Worm (Caenorhabditis elegans): ENCODE results near the gene Y41G9A.5.

The Y41G9A.5 gene

DNA sequence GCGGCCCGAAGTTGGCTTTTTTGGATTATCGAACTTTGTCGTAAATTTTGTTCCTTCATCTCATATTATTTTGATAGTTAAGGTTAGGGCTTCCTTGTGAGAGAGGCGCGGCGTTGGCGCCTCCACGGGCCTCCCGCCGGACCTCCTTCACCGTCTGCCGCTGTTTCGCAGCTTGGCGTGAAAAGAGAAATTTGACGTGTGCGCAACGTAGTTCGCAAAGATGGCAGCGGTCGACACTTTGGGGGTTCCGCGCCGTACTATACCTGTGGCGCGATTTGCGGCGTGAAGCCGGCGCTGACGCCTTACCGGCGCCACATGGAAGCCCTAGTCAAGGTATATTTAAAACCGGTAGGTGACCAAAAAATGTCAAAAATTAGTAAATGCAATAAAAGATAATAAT, 4.1 kb upstream of the Y41G9A.5 start:
- TF ChIP-seq snpc-4 (tag; optimal IDR thresholded peaks at IDR 0.05): peak; percentile 71
- TF ChIP-seq nhr-6 (tag; optimal IDR thresholded peaks at IDR 0.05): no peak

DNA sequence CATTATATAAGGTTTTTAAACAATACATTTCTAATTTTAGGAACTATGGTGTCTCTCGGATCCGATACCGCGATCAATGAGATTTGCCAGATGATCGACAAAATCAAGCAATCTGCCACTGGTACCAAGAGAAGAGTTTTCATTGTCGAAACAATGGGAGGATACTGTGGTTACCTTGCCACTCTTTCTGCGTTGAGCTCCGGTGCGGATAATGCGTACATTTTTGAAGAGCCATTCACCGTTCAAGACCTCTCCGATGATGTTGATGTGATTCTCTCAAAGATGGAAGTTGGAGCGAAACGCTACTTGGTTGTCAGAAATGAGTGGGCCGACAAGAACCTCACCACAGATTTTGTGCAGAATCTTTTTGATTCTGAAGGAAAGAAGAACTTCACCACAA, 2.9 kb upstream of the Y41G9A.5 start:
- TF ChIP-seq skn-1 (tag; optimal IDR thresholded peaks at IDR 0.05): no peak
- no peak for TF ChIP-seq unc-62 (GFP tag; optimal IDR thresholded peaks at IDR 0.05)
- no peak for TF ChIP-seq nhr-21 (tag; optimal IDR thresholded peaks at IDR 0.05)
- TF ChIP-seq ama-1 (optimal IDR thresholded peaks at IDR 0.05): no peak

DNA sequence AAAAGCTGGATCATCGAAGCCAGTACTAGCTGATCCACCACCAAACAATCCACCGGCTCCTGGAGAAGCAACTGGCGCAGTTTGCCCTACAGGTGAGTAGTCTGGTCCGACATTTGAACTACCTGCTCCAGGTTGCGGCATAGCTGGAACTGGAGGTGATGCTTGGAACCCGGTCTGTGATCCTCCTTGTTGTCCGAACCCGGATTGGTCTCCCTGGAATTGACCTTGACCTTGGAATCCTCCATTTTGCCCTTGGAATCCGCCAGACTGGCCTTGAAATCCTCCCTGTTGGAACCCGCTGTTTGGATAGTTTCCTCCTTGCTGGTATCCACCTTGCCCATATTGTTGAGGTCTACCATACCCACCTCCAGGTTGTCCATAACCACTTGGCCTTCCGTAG, 517 bp upstream of the Y41G9A.5 start:
- TF ChIP-seq ceh-16 (tag; optimal IDR thresholded peaks at IDR 0.05): no peak
- TF ChIP-seq fos-1 (tag; optimal IDR thresholded peaks at IDR 0.05): no peak
- TF ChIP-seq crh-2 (tag; optimal IDR thresholded peaks at IDR 0.05): no peak
- TF ChIP-seq C34F6.9 (tag; optimal IDR thresholded peaks at IDR 0.05): no peak
- no peak for TF ChIP-seq ZK546.5 (tag; optimal IDR thresholded peaks at IDR 0.05)
- TF ChIP-seq gmeb-1 (tag; optimal IDR thresholded peaks at IDR 0.05): no peak
- TF ChIP-seq lsy-2 (tag; optimal IDR thresholded peaks at IDR 0.05): no peak
- no peak for TF ChIP-seq nhr-12 (tag; optimal IDR thresholded peaks at IDR 0.05)
- no peak for TF ChIP-seq mdl-1 (tag; optimal IDR thresholded peaks at IDR 0.05)
- TF ChIP-seq elt-3 (tag; optimal IDR thresholded peaks at IDR 0.05): no peak
- no peak for TF ChIP-seq nhr-21 (tag; optimal IDR thresholded peaks at IDR 0.05)
- no peak for TF ChIP-seq nhr-77 (tag; optimal IDR thresholded peaks at IDR 0.05)
- TF ChIP-seq sma-9 (GFP tag; optimal IDR thresholded peaks at IDR 0.05): no peak
- TF ChIP-seq sma-9 (tag; optimal IDR thresholded peaks at IDR 0.05): no peak
- no peak for TF ChIP-seq ztf-11 (tag; optimal IDR thresholded peaks at IDR 0.05)
- TF ChIP-seq skn-1 (tag; optimal IDR thresholded peaks at IDR 0.05): no peak
- TF ChIP-seq peb-1 (tag; optimal IDR thresholded peaks at IDR 0.05): no peak
- no peak for TF ChIP-seq blmp-1 (tag; optimal IDR thresholded peaks at IDR 0.05; ENCODE audit: insufficient read depth)

DNA sequence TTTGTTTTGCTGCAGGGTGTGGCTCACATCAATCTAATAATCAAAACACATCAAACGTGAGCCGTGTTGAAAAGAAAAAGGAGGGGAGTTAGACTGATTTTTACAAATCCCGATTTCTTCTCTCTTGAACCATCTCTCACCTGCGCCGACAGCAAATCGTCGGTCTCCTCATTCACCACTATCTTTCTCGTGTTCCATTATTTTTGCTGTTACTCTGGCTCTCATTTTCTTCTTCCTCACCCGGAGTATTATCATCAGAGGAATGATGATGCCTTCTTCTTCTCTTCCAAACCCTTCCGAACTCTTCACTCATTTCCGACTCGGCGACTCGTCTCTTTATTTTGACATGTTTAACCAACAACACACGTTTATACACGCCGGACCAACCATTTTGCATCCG, 3.8 kb downstream of the Y41G9A.5 start:
- TF ChIP-seq F13H6.1 (tag; optimal IDR thresholded peaks at IDR 0.05) (peak; percentile 45), nhr-237 (tag; optimal IDR thresholded peaks at IDR 0.05) (no peak), nhr-129 (tag; optimal IDR thresholded peaks at IDR 0.05) (peak; percentile 28), sma-9 (GFP tag; optimal IDR thresholded peaks at IDR 0.05) (peak; percentile 32), sma-9 (tag; optimal IDR thresholded peaks at IDR 0.05) (no peak)

DNA sequence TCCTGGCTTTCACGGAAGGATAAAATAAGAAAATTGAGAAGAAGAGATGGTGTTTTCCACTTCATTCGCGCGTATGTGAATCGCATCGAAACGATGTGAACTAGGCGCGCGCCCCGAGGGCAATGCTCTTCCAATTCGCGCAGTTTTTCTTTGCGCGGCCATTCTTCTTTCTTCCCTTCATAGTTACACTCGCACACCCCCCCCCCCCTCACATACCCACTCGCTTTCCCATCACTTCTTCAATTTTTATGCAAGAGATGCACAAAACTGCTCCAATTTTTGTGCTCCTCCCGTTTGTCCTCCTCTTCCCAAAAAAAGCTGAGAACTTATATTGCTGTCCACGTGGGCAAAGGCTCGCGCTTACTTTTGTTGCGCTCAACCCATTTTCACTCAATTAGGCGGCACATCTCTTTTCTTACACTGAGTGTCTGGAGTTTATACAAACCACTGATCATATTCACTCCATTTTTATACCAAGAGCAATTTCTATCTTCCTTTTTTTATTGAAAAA, 7.1 kb downstream of the Y41G9A.5 start:
- no peak for TF ChIP-seq sem-4 (tag; optimal IDR thresholded peaks at IDR 0.05)
- TF ChIP-seq ceh-82 (tag; optimal IDR thresholded peaks at IDR 0.05): no peak
- TF ChIP-seq F13H6.1 (tag; optimal IDR thresholded peaks at IDR 0.05): no peak
- no peak for TF ChIP-seq crh-2 (tag; optimal IDR thresholded peaks at IDR 0.05)
- TF ChIP-seq zag-1 (tag; optimal IDR thresholded peaks at IDR 0.05): no peak
- TF ChIP-seq blmp-1 (tag; optimal IDR thresholded peaks at IDR 0.05; ENCODE audit: insufficient read depth): no peak
- TF ChIP-seq mbf-1 (tag; optimal IDR thresholded peaks at IDR 0.05): no peak
- TF ChIP-seq dmd-4 (tag; optimal IDR thresholded peaks at IDR 0.05): no peak
- no peak for TF ChIP-seq nhr-21 (tag; optimal IDR thresholded peaks at IDR 0.05)
- TF ChIP-seq skn-1 (tag; optimal IDR thresholded peaks at IDR 0.05): no peak
- TF ChIP-seq ama-1 (optimal IDR thresholded peaks at IDR 0.05): no peak

DNA sequence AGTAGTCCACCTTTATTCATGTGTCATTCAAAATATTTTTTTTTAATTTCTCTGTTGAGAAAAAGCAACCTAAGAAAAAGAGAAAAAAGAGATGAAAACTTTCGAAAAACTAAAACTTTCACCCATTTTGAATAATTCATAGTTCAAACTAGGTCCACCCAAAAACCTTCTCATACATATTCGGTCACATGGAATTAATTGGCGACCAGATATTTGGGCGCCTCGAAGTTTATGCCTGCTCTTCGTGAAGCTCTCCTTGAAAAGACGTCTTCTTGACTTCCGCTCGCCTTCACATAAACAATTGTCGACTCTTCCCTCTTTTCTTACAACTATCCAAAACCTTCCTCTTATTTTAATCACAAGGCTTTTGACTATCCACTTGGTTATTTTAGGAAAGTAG, 9.2 kb downstream of the Y41G9A.5 start:
- TF ChIP-seq dmd-4 (tag; optimal IDR thresholded peaks at IDR 0.05): no peak
- no peak for TF ChIP-seq unc-55 (GFP tag; optimal IDR thresholded peaks at IDR 0.05)
- TF ChIP-seq ceh-16 (tag; optimal IDR thresholded peaks at IDR 0.05): no peak

DNA sequence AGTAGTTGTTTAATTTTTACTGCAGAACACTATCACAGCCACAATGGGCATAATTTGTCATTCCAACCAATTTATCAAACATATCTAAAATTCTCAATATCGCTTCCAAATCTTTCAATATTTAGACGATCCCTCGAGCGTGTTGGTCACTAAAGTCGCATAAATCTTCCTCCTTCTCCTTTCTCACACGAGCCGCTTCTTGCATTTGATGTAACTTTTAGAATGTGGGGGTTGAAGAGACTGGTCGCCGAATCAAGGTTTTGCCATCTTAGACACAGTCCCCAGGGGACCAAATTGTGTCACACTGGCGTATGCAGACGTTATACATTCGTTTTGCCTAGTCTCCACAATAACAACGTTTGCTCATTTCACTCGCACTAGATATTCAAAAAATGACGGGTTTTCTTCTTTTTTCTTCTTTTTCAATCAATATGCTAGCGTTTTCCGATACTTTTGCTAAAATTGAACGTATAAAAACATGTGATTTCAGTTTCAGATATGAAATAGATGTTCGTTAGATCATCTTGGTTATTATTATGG, 11.0 kb downstream of the Y41G9A.5 start, which contains the start of gene gbb-1:
TSS of gene gbb-1 (plus strand) at position 490 of the 540 bp plus-strand sequence.
- no peak for TF ChIP-seq alr-1 (tag; optimal IDR thresholded peaks at IDR 0.05)
- TF ChIP-seq nhr-6 (tag; optimal IDR thresholded peaks at IDR 0.05): no peak
- TF ChIP-seq mab-5 (tag; optimal IDR thresholded peaks at IDR 0.05): peak; percentile 57
- TF ChIP-seq ztf-1 (GFP tag; conservative IDR thresholded peaks at IDR 0.05): no peak

Measured in whole organism, L2 larva.